Worm (Caenorhabditis elegans): ENCODE measurements around the gene srz-62.

The srz-62 gene

ce11 chrIV:3875260-3875659 lies 25.0 kb upstream of the srz-62 start:
- TF ChIP-seq C34B4.2 (tag; optimal IDR thresholded peaks at IDR 0.05) = no peak
- peak in 1 of 2 experiments; percentile 38 for TF ChIP-seq lsy-2 (tag; optimal IDR thresholded peaks at IDR 0.05)
- TF ChIP-seq F16B12.6 (tag; optimal IDR thresholded peaks at IDR 0.05) = no peak
- TF ChIP-seq dpl-1 (GFP tag; optimal IDR thresholded peaks at IDR 0.05) = peak in 2 of 3 experiments; percentile 15 to 25
- TF ChIP-seq rnt-1 (tag; optimal IDR thresholded peaks at IDR 0.05) = peak; percentile 39
- no peak for TF ChIP-seq sptf-1 (tag; optimal IDR thresholded peaks at IDR 0.05)
- TF ChIP-seq aha-1 (tag; optimal IDR thresholded peaks at IDR 0.05) = no peak
- peak; percentile 9 for TF ChIP-seq mep-1 (tag; optimal IDR thresholded peaks at IDR 0.05)
- TF ChIP-seq nhr-76 (tag; optimal IDR thresholded peaks at IDR 0.05) = no peak
- TF ChIP-seq nhr-85 (tag) = peak; percentile 76
- TF ChIP-seq sox-4 (tag; optimal IDR thresholded peaks at IDR 0.05) = no peak
- TF ChIP-seq efl-1 (optimal IDR thresholded peaks at IDR 0.05) = peak; percentile 30 to 33
- TF ChIP-seq efl-1 (GFP tag; optimal IDR thresholded peaks at IDR 0.05 in 1 of 2) = peak; percentile 15 to 79
- TF ChIP-seq ceh-63 (GFP tag; optimal IDR thresholded peaks at IDR 0.05) = no peak
- peak; percentile 74 for TF ChIP-seq fos-1 (tag; optimal IDR thresholded peaks at IDR 0.05)
- TF ChIP-seq elt-3 (tag; optimal IDR thresholded peaks at IDR 0.05) = peak in 5 of 6 experiments; percentile 9 to 57 (median 22)
- 0 out of 2 replicates have a peak, but pooled peaks have one; percentile 15 for TF ChIP-seq unc-98 (GFP tag; IDR thresholded peaks at IDR 0.05)
- TF ChIP-seq ceh-82 (tag; optimal IDR thresholded peaks at IDR 0.05) = peak in 2 of 3 experiments; percentile 15 to 42
- TF ChIP-seq nhr-12 (tag; optimal IDR thresholded peaks at IDR 0.05) = no peak
- TF ChIP-seq egl-13 (tag; optimal IDR thresholded peaks at IDR 0.05) = no peak
- peak; percentile 21 for TF ChIP-seq skn-1 (tag; optimal IDR thresholded peaks at IDR 0.05)
- TF ChIP-seq mdl-1 (tag; optimal IDR thresholded peaks at IDR 0.05) = peak in 1 of 2 experiments; percentile 39
- TF ChIP-seq snu-23 (GFP tag; optimal IDR thresholded peaks at IDR 0.05) = no peak
- no peak for TF ChIP-seq ama-1 (optimal IDR thresholded peaks at IDR 0.05)
- 0 out of 2 replicates have a peak, but pooled peaks have one; percentile 26 for TF ChIP-seq mab-9 (GFP tag; IDR thresholded peaks at IDR 0.05)
- no peak for TF ChIP-seq nhr-47 (tag; optimal IDR thresholded peaks at IDR 0.05)
- peak; percentile 29 for TF ChIP-seq C16A3.4 (tag; optimal IDR thresholded peaks at IDR 0.05)
- TF ChIP-seq tlp-1 (tag; optimal IDR thresholded peaks at IDR 0.05) = no peak
- TF ChIP-seq jun-1 (tag; optimal IDR thresholded peaks at IDR 0.05) = peak; percentile 70
- peak; percentile 41 for TF ChIP-seq dsc-1 (tag; optimal IDR thresholded peaks at IDR 0.05)
- TF ChIP-seq ets-5 (GFP tag; IDR thresholded peaks at IDR 0.05) = no peak
- peak; percentile 5 to 16 for TF ChIP-seq lin-35 (GFP tag; optimal IDR thresholded peaks at IDR 0.05)
- no peak for TF ChIP-seq nhr-11 (tag; optimal IDR thresholded peaks at IDR 0.05)
- no peak for TF ChIP-seq nhr-84 (tag; optimal IDR thresholded peaks at IDR 0.05)
- TF ChIP-seq blmp-1 (tag; optimal IDR thresholded peaks at IDR 0.05) = peak; percentile 14
- peak; percentile 79 for TF ChIP-seq lin-14 (GFP tag; optimal IDR thresholded peaks at IDR 0.05)

DNA sequence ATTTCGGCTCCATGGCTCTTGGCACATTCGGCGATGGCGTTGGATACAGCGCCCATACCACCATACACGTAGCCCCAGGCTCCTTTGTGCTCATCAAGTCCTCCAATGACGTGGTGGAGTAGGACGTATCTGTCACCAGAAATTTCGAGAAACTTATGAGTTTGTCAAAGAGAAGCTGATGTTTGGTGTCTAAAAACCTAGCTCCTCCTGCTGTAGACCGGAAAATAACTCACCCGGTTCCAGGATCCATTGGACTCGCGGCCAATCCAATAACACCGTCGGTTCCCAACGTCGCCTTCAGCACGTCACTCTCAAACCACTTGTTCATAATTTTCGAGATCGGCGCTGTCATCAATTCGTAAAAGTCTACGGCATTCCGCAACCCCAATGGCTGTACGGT lies 23.3 kb upstream of the srz-62 start:
- no peak for TF ChIP-seq nhr-76 (tag; optimal IDR thresholded peaks at IDR 0.05)

DNA sequence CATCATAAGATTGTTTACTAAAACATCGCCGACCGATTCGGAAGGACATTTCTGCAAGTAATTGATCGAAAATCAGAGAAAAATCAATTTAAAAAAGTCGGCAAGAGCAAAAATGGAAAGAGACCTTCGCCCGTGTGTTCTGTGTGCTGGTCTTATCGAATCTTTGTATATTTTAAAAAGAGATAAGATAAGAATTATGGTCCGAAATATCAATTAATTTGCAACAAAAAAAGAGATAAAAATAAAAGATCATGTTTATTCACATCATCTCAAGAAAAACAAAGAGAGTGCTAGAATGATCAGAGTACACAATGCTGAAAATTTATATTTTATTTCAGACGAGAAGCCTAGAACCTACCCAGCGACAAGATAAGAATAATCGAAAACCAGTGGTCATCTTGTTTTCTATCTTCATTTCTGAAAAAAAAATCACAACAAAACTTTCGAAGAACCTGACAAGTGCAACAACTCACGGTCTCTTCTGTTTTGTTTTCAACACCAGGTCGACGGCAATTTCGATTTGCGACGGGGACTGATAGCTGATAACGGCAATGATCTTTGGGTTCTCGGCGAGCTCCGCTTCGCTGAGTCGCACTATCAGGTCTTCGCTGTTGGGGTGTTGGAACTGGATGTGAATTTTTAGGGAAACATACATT lies 21.9 kb upstream of the srz-62 start, which contains the start of gene F37C4.6:
F37C4.6 (minus strand) TSS at position 51 of the 656 bp plus-strand sequence.
- TF ChIP-seq unc-130 (tag; optimal IDR thresholded peaks at IDR 0.05) = no peak
- TF ChIP-seq elt-2 (tag; optimal IDR thresholded peaks at IDR 0.05) = peak; percentile 70

DNA sequence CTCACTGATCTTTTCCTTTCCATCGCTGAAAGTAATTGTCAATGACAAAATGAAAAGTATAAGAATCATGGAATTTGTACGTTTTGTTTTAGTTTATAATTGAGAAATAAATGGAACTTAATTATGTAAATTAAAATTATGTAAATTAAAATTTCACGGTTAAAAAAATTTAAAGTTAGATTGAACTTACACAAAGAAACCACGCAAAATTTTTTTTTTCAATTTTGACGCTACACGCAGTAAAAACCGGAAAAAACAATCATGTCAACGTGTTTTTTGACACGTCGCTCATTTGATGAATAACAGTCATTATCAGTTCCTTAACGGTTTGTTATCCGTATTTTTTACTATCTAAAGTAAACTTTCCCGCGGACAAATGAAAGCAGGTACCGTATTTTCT lies 19.2 kb upstream of the srz-62 start, which contains the start of the genes F37C4.8 and oac-23:
F37C4.8 (minus strand) TSS at position 101 of the 400 bp plus-strand sequence.
oac-23 (plus strand) TSS at position 323 of the 400 bp plus-strand sequence.
- TF ChIP-seq nhr-84 (tag; optimal IDR thresholded peaks at IDR 0.05) (no peak), ztf-4 (tag; optimal IDR thresholded peaks at IDR 0.05) (no peak), blmp-1 (tag; optimal IDR thresholded peaks at IDR 0.05) (no peak), lsy-2 (tag; optimal IDR thresholded peaks at IDR 0.05) (no peak), unc-86 (tag; optimal IDR thresholded peaks at IDR 0.05) (no peak), unc-30 (tag; optimal IDR thresholded peaks at IDR 0.05) (no peak), skn-1 (tag; optimal IDR thresholded peaks at IDR 0.05) (no peak), fos-1 (tag; optimal IDR thresholded peaks at IDR 0.05) (no peak), ceh-82 (tag; optimal IDR thresholded peaks at IDR 0.05) (no peak), nhr-12 (tag; optimal IDR thresholded peaks at IDR 0.05) (no peak), grh-1 (GFP tag; IDR thresholded peaks at IDR 0.05) (no peak), tbx-2 (tag; optimal IDR thresholded peaks at IDR 0.05) (no peak), C34B4.2 (tag; optimal IDR thresholded peaks at IDR 0.05) (no peak), nhr-76 (tag; optimal IDR thresholded peaks at IDR 0.05) (no peak), ces-1 (GFP tag; optimal IDR thresholded peaks at IDR 0.05) (no peak), dpl-1 (GFP tag; optimal IDR thresholded peaks at IDR 0.05) (no peak)

Measured in whole organism, L1 larva.